Fruit fly (Drosophila melanogaster) whole organism, pupa: ENCODE data around the gene CG34107.

Experiments
- CG10348 ChIP-seq: fragments of 200-800 bp; sonication (Bioruptor generic); IDR thresholded peaks from 2 replicates; pipeline ENCODE4 v1.3.6; 2022; ENCODE audit warnings: missing biosample characterization, missing genetic modification characterization
- CG12605 ChIP-seq: fragments of 200-800 bp; sonication (Bioruptor generic); IDR thresholded peaks from 2 replicates; pipeline ENCODE4 v1.3.6; 2022; ENCODE audit warnings: missing biosample characterization, missing genetic modification characterization
- CG13204 ChIP-seq: fragments of 200-800 bp; sonication (Bioruptor generic); optimal IDR thresholded peaks from 2 replicates; lab custom pipeline; 2018; ENCODE audit warnings: missing biosample characterization, mild to moderate bottlenecking, missing genetic modification characterization, moderate library complexity
- CG14655 ChIP-seq: fragments of 200-800 bp; sonication (Bioruptor generic); optimal IDR thresholded peaks from 3 replicates; lab custom pipeline; 2017; ENCODE audit warnings: mild to moderate bottlenecking, missing biosample characterization, missing genetic modification reagents, missing genetic modification characterization
- CG15710 ChIP-seq: fragments of 200-800 bp; sonication (Bioruptor generic); optimal IDR thresholded peaks from 2 replicates; lab custom pipeline; 2018; ENCODE audit warnings: missing biosample characterization, mild to moderate bottlenecking, missing genetic modification characterization, moderate library complexity
- CG17806 ChIP-seq: fragments of 200-800 bp; sonication (Bioruptor generic); optimal IDR thresholded peaks from 2 replicates; lab custom pipeline; 2018; ENCODE audit warnings: missing biosample characterization, mild to moderate bottlenecking, missing genetic modification characterization, moderate library complexity
- CG32121 ChIP-seq: fragments of 200-800 bp; sonication (Bioruptor generic); IDR thresholded peaks from 2 replicates; pipeline ENCODE4 v1.3.6; 2022; ENCODE audit warnings: missing biosample characterization, missing genetic modification characterization
- CG34367 ChIP-seq: fragments of 200-800 bp; sonication (Bioruptor generic); optimal IDR thresholded peaks from 2 replicates; lab custom pipeline; 2018; ENCODE audit warnings: missing biosample characterization, mild to moderate bottlenecking, missing genetic modification characterization
- CG4496 ChIP-seq: fragments of 200-800 bp; sonication (Bioruptor generic); IDR thresholded peaks from 3 replicates; pipeline ENCODE4 v1.3.6; 2022; ENCODE audit warnings: missing biosample characterization, missing genetic modification characterization
- CG8159 ChIP-seq: fragments of 200-800 bp; sonication (Bioruptor generic); optimal IDR thresholded peaks from 3 replicates; lab custom pipeline; 2018; ENCODE audit warnings: missing biosample characterization, mild to moderate bottlenecking, missing genetic modification characterization, moderate library complexity
- CG8301 ChIP-seq: fragments of 200-800 bp; sonication (Bioruptor generic); optimal IDR thresholded peaks from 2 replicates; lab custom pipeline; 2018; ENCODE audit warnings: missing biosample characterization, mild to moderate bottlenecking, missing genetic modification characterization
- CG9948 ChIP-seq: fragments of 200-800 bp; sonication (Bioruptor generic); optimal IDR thresholded peaks from 2 replicates; lab custom pipeline; 2018; ENCODE audit warnings: missing biosample characterization, mild to moderate bottlenecking, missing genetic modification characterization, moderate library complexity
- D1 ChIP-seq: fragments of 200-800 bp; sonication (Bioruptor generic); optimal IDR thresholded peaks from 2 replicates; lab custom pipeline; 2018; ENCODE audit warnings: missing biosample characterization, mild to moderate bottlenecking, missing genetic modification characterization, moderate library complexity
- EcR ChIP-seq: fragments of 200-800 bp; sonication (Bioruptor generic); optimal IDR thresholded peaks from 3 replicates; lab custom pipeline; 2019; ENCODE audit warnings: missing biosample characterization, missing genetic modification characterization, mild to moderate bottlenecking, moderate library complexity, missing genetic modification reagents
- Ets98B ChIP-seq: fragments of 200-800 bp; sonication (Bioruptor generic); IDR thresholded peaks from 2 replicates; pipeline ENCODE4 v1.3.6; 2022; ENCODE audit warnings: missing biosample characterization, missing genetic modification characterization
- Pif1A ChIP-seq: fragments of 200-800 bp; sonication (Bioruptor generic); optimal IDR thresholded peaks from 3 replicates; lab custom pipeline; 2016; ENCODE audit warnings: missing biosample characterization, missing genetic modification characterization
- Pif1B ChIP-seq: fragments of 200-800 bp; sonication (Bioruptor generic); optimal IDR thresholded peaks from 3 replicates; lab custom pipeline; 2016; ENCODE audit warnings: missing biosample characterization, missing genetic modification characterization
- Snoo ChIP-seq: fragments of 200-800 bp; sonication (Bioruptor generic); optimal IDR thresholded peaks from 3 replicates; lab custom pipeline; 2017; ENCODE audit warnings: missing biosample characterization, mild to moderate bottlenecking, missing genetic modification characterization, inconsistent platforms
- fd96Ca ChIP-seq: fragments of 200-800 bp; sonication (Bioruptor generic); IDR thresholded peaks from 3 replicates; pipeline ENCODE4 v1.3.6; 2022; ENCODE audit warnings: missing biosample characterization, missing genetic modification characterization
- gl ChIP-seq: fragments of 200-800 bp; sonication (Bioruptor generic); optimal IDR thresholded peaks from 2 replicates; lab custom pipeline; 2018; ENCODE audit warnings: missing biosample characterization, mild to moderate bottlenecking, missing genetic modification characterization
- rn ChIP-seq: fragments of 200-800 bp; sonication (Bioruptor generic); IDR thresholded peaks from 2 replicates; pipeline ENCODE4 v1.3.6; 2022; ENCODE audit warnings: missing biosample characterization, missing genetic modification characterization

CG34107 gene

DNA sequence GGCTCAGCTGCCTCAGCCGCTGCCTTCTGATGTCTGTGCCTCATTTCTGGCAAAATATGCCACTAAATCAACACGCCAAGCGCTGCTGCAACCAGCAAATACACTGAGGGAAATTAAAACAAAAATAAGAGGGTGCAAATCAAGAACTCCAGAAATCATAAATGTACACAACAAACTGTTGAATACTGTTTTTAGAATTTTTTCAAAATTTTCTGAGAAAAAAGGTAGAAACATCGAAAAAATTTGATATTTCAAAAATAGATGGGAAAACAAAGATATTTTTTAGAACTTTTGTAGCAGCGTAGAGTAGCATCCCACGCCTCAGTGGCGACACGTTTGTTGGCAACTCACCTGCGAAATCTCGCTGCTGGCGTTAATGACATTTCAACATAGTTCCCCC, 48.0 kb downstream of the CG34107 start:
- TF ChIP-seq CG14655 (GFP tag; lab: Kevin White, UChicago): no peak
- no peak for TF ChIP-seq CG34367 (tag; lab: Kevin White, UChicago)
- no peak for TF ChIP-seq CG17806 (tag; lab: Kevin White, UChicago)
- peak; percentile 19 for TF ChIP-seq CG8301 (tag; lab: Kevin White, UChicago)
- TF ChIP-seq fd96Ca (GFP tag; lab: Robert Waterston, UW): peak; percentile 58; the same call in 1 of the 3 replicates
- TF ChIP-seq rn (GFP tag; lab: Robert Waterston, UW): no peak
- peak; percentile 63; the same call in 1 of the 3 replicates for TF ChIP-seq CG4496 (GFP tag; lab: Robert Waterston, UW)
- TF ChIP-seq D1 (tag; lab: Kevin White, UChicago): no peak
- peak; percentile 46; the same call in 1 of the 2 replicates for TF ChIP-seq Ets98B
- no peak for TF ChIP-seq Snoo
- TF ChIP-seq CG12605: no peak
- no peak for TF ChIP-seq EcR (GFP tag; lab: Kevin White, UChicago)
- TF ChIP-seq CG9948 (tag; lab: Kevin White, UChicago): no peak
- no peak for TF ChIP-seq CG13204 (GFP tag; lab: Kevin White, UChicago)
- TF ChIP-seq CG8159 (tag; lab: Kevin White, UChicago): no peak
- no peak for TF ChIP-seq Pif1B (GFP tag; lab: Kevin White, UChicago)
- no peak for TF ChIP-seq gl (tag; lab: Kevin White, UChicago)
- TF ChIP-seq Pif1A (GFP tag; lab: Kevin White, UChicago): no peak
- peak; percentile 74 for TF ChIP-seq CG32121 (GFP tag; lab: Robert Waterston, UW)
- TF ChIP-seq CG10348 (GFP tag; lab: Robert Waterston, UW): no peak
- TF ChIP-seq CG15710 (tag; lab: Kevin White, UChicago): no peak

DNA sequence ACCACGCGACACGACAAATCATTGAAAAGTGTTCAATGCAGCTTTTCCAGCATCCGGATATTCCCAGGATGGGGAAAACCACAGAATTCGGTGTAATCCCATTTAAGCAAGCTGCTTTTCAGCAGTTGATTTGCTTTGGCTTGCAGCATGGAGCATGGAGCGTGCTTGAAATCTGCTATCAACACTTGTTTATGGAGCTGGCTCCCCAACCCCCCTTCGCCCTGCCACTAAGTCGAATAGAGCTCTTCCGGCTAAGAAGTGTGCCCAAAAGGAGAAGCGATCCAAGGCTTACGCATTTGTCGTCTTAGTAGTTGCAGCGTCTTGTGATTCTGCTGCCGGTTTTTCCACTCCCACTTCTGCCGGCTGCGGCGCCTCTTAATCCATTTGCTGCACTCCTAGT, 49.6 kb downstream of the CG34107 start:
- TF ChIP-seq CG13204 (GFP tag; lab: Kevin White, UChicago): no peak
- TF ChIP-seq Pif1A (GFP tag; lab: Kevin White, UChicago): no peak
- no peak for TF ChIP-seq EcR (GFP tag; lab: Kevin White, UChicago)
- TF ChIP-seq CG34367 (tag; lab: Kevin White, UChicago): no peak
- no peak for TF ChIP-seq CG12605
- no peak for TF ChIP-seq Ets98B
- no peak for TF ChIP-seq fd96Ca (GFP tag; lab: Robert Waterston, UW)
- TF ChIP-seq CG4496 (GFP tag; lab: Robert Waterston, UW): no peak
- no peak for TF ChIP-seq CG17806 (tag; lab: Kevin White, UChicago)
- no peak for TF ChIP-seq CG9948 (tag; lab: Kevin White, UChicago)
- no peak for TF ChIP-seq Pif1B (GFP tag; lab: Kevin White, UChicago)
- no peak for TF ChIP-seq rn (GFP tag; lab: Robert Waterston, UW)

DNA sequence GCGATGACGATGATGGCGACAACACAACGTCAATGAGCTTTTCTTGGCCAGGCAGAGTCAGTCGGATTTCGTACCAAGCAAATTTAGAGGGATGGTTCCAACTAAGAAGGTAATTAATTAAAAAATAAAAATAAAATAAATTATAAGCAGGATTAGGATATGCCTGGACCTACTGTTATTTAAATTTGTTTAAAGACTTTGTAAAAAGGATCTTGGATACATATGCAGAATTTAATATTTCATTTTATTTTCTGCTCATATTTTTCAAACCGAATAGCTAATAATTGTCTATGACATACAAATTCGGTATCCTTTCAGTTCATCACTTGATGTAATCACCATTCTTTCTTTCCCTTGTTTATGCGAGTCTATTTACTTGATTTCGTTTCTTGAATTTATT, 50.1 kb downstream of the CG34107 start:
- TF ChIP-seq CG13204 (GFP tag; lab: Kevin White, UChicago): no peak
- TF ChIP-seq CG12605: no peak
- TF ChIP-seq CG4496 (GFP tag; lab: Robert Waterston, UW): no peak
- TF ChIP-seq rn (GFP tag; lab: Robert Waterston, UW): no peak
